Fruit fly (Drosophila melanogaster): ENCODE data around the gene bif.
A peak's percentile ranks its signal among the peaks of the same experiment; 100 is the strongest.

Gene bif

dm6 chrX:11681558-11682551, 3.1 kb downstream of the bif start (continued):
- TF ChIP-seq CG1832 (GFP tag; optimal IDR thresholded peaks at IDR 0.05), result peak; percentile 76
- TF ChIP-seq CG11456 (GFP tag; IDR thresholded peaks at IDR 0.05), result 0 out of 3 replicates have a peak, but pooled peaks have one; percentile 48
- TF ChIP-seq TFAM (GFP tag; optimal IDR thresholded peaks at IDR 0.05), result no peak
- no peak for TF ChIP-seq jigr1 (GFP tag; IDR thresholded peaks at IDR 0.05)
- peak; percentile 61 for TF ChIP-seq CG18262 (tag; optimal IDR thresholded peaks at IDR 0.05)
- peak; percentile 86 for TF ChIP-seq Dp (GFP tag; optimal IDR thresholded peaks at IDR 0.05)
- peak; percentile 32 for TF ChIP-seq CG13123 (GFP tag; optimal IDR thresholded peaks at IDR 0.05)
- no peak for TF ChIP-seq CG3726 (GFP tag; IDR thresholded peaks at IDR 0.05)
- TF ChIP-seq Lpt (GFP tag; optimal IDR thresholded peaks at IDR 0.05), result no peak
- no peak for TF ChIP-seq bigmax (GFP tag; optimal IDR thresholded peaks at IDR 0.05)
- peak; percentile 85 for TF ChIP-seq CG10321 (GFP tag; IDR thresholded peaks at IDR 0.05)
- TF ChIP-seq CG15011 (GFP tag; optimal IDR thresholded peaks at IDR 0.05), result no peak
- peak in 1 of 2 experiments; percentile 52 for TF ChIP-seq Eip74EF (GFP tag; optimal IDR thresholded peaks at IDR 0.05)
- TF ChIP-seq ara (GFP tag; IDR thresholded peaks at IDR 0.05), result no peak
- TF ChIP-seq cas (GFP tag; IDR thresholded peaks at IDR 0.05), result no peak
- TF ChIP-seq so (GFP tag; IDR thresholded peaks at IDR 0.05), result peak; percentile 51; the same call in 1 of the 3 replicates
- no peak for TF ChIP-seq Tbp (GFP tag; optimal IDR thresholded peaks at IDR 0.05)
- peak; percentile 63 for TF ChIP-seq PHDP (tag; optimal IDR thresholded peaks at IDR 0.05)
- TF ChIP-seq CG11247 (GFP tag; IDR thresholded peaks at IDR 0.05), result peak; percentile 42; the same call in 1 of the 2 replicates
- peak; percentile 14 for TF ChIP-seq gfzf (GFP tag; optimal IDR thresholded peaks at IDR 0.05)

- TF ChIP-seq Deaf1 (tag; optimal IDR thresholded peaks at IDR 0.05) (peak; percentile 85), CG4854 (GFP tag; optimal IDR thresholded peaks at IDR 0.05) (no peak), CG10366 (GFP tag; IDR thresholded peaks at IDR 0.05) (no peak), Med (GFP tag) (peak; percentile 61), Dip3 (GFP tag; optimal IDR thresholded peaks at IDR 0.05) (no peak), ab (GFP tag; optimal IDR thresholded peaks at IDR 0.05) (no peak), usp (GFP tag; optimal IDR thresholded peaks at IDR 0.05) (no peak), CG10267 (tag; optimal IDR thresholded peaks at IDR 0.05) (no peak), CG15601 (tag; optimal IDR thresholded peaks at IDR 0.05) (no peak), CG13424 (tag; optimal IDR thresholded peaks at IDR 0.05) (no peak), CG16815 (GFP tag; optimal IDR thresholded peaks at IDR 0.05) (no peak), bowl (GFP tag; IDR thresholded peaks at IDR 0.05) (no peak), wek (GFP tag; optimal IDR thresholded peaks at IDR 0.05) (no peak), CG16813 (GFP tag; IDR thresholded peaks at IDR 0.05; ENCODE audit: partially characterized antibody) (no peak), Tbp (GFP tag; optimal IDR thresholded peaks at IDR 0.05) (no peak), slou (GFP tag; optimal IDR thresholded peaks at IDR 0.05) (no peak), HLH54F (GFP tag; optimal IDR thresholded peaks at IDR 0.05) (no peak), sr (GFP tag; IDR thresholded peaks at IDR 0.05) (no peak), scrt (GFP tag; optimal IDR thresholded peaks at IDR 0.05) (no peak), bcd (GFP tag; optimal IDR thresholded peaks at IDR 0.05) (peak; percentile 11), CG6175 (GFP tag; IDR thresholded peaks at IDR 0.05) (no peak), CG34376 (GFP tag; optimal IDR thresholded peaks at IDR 0.05) (peak; percentile 72), CG12744 (GFP tag; optimal IDR thresholded peaks at IDR 0.05) (no peak), gt (GFP tag; IDR thresholded peaks at IDR 0.05) (no peak), Hmx (GFP tag; optimal IDR thresholded peaks at IDR 0.05) (no peak), CG8290 (GFP tag; optimal IDR thresholded peaks at IDR 0.05) (no peak), CG8290 (tag; optimal IDR thresholded peaks at IDR 0.05) (peak in 1 of 2 experiments; percentile 13), Hmr (GFP tag; optimal IDR thresholded peaks at IDR 0.05) (peak; percentile 19), CG12391 (tag; optimal IDR thresholded peaks at IDR 0.05) (no peak), CG10543 (GFP tag; optimal IDR thresholded peaks at IDR 0.05) (peak; percentile 71), CG9876 (GFP tag; optimal IDR thresholded peaks at IDR 0.05) (no peak)
Measured at dm6 chrX:11683480-11683879, 4.7 kb downstream of the bif start.

Data from whole organism, embryonic.